Fruit fly (Drosophila melanogaster) whole organism, embryonic: Measurements from ENCODE around the gene cass.

Experiments used
- Atf6 ChIP-seq: fragments of 200-800 bp; sonication (Bioruptor generic); IDR thresholded peaks from 2 replicates; pipeline ENCODE4 v1.3.6; 2022; ENCODE audit warnings: missing biosample characterization, missing genetic modification characterization
- CG10565 ChIP-seq: fragments of 200-800 bp; sonication (Bioruptor generic); optimal IDR thresholded peaks from 3 replicates; lab custom pipeline; 2016; ENCODE audit warnings: missing biosample characterization, mild to moderate bottlenecking, missing genetic modification characterization
- CG12104 ChIP-seq: fragments of 200-800 bp; sonication (Bioruptor generic); optimal IDR thresholded peaks from 3 replicates; lab custom pipeline; 2016; ENCODE audit warnings: missing biosample characterization, missing genetic modification characterization
- CG13287 ChIP-seq: fragments of 200-800 bp; sonication (Bioruptor generic); IDR thresholded peaks from 2 replicates; pipeline ENCODE4 v1.3.6; 2022; ENCODE audit warnings: missing biosample characterization, missing genetic modification characterization; ENCODE audit not compliant: partially characterized antibody
- CG15514 ChIP-seq: fragments of 200-800 bp; sonication (Bioruptor generic); optimal IDR thresholded peaks from 3 replicates; lab custom pipeline; 2017; ENCODE audit warnings: missing biosample characterization, missing genetic modification characterization, mild to moderate bottlenecking, moderate library complexity, missing genetic modification reagents
- CG15601 ChIP-seq: fragments of 200-800 bp; sonication (Bioruptor generic); optimal IDR thresholded peaks from 3 replicates; lab custom pipeline; 2019; ENCODE audit warnings: missing biosample characterization, mild to moderate bottlenecking, missing genetic modification characterization, moderate library complexity
- CG17612 ChIP-seq: fragments of 200-800 bp; sonication (Bioruptor generic); IDR thresholded peaks from 2 replicates; pipeline ENCODE4 v1.3.6; 2022; ENCODE audit warnings: missing biosample characterization, missing genetic modification characterization
- CG2678 ChIP-seq: fragments of 200-800 bp; sonication (Bioruptor generic); optimal IDR thresholded peaks from 3 replicates; lab custom pipeline; 2019; ENCODE audit warnings: missing biosample characterization, mild to moderate bottlenecking, missing genetic modification characterization, moderate library complexity
- CG2712 ChIP-seq: fragments of 200-800 bp; optimal IDR thresholded peaks from 3 replicates; lab custom pipeline; 2019; ENCODE audit warnings: missing biosample characterization, mild to moderate bottlenecking, missing genetic modification characterization, moderate library complexity
- CG3065 ChIP-seq: fragments of 200-800 bp; sonication (Bioruptor generic); optimal IDR thresholded peaks from 2 replicates; lab custom pipeline; 2016; ENCODE audit warnings: missing biosample characterization, missing genetic modification characterization
- CG32532 ChIP-seq: fragments of 200-800 bp; sonication (Bioruptor generic); IDR thresholded peaks from 2 replicates; pipeline ENCODE4 v1.3.6; 2022; ENCODE audit warnings: missing biosample characterization, missing genetic modification characterization
- CG3407 ChIP-seq: fragments of 200-800 bp; sonication (Bioruptor generic); optimal IDR thresholded peaks from 2 replicates; lab custom pipeline; 2018; ENCODE audit warnings: missing biosample characterization, mild to moderate bottlenecking, missing genetic modification characterization
- CG42726 ChIP-seq: fragments of 200-800 bp; sonication (Bioruptor generic); IDR thresholded peaks from 2 replicates; pipeline ENCODE4 v1.3.6; 2022; ENCODE audit warnings: missing biosample characterization, missing genetic modification characterization; ENCODE audit not compliant: partially characterized antibody
- CG4617 ChIP-seq: fragments of 200-800 bp; sonication (Bioruptor generic); optimal IDR thresholded peaks from 3 replicates; lab custom pipeline; 2016; ENCODE audit warnings: missing biosample characterization, missing genetic modification characterization, borderline replicate concordance
- CG6654 ChIP-seq: fragments of 200-800 bp; sonication (Bioruptor generic); optimal IDR thresholded peaks from 2 replicates; lab custom pipeline; 2017; ENCODE audit warnings: missing biosample characterization, mild to moderate bottlenecking, missing genetic modification characterization
- CG6791 ChIP-seq: fragments of 200-800 bp; sonication (Bioruptor generic); IDR thresholded peaks from 3 replicates; pipeline ENCODE4 v1.3.6; 2022; ENCODE audit warnings: missing biosample characterization, missing genetic modification characterization; ENCODE audit not compliant: partially characterized antibody
- CG7928 ChIP-seq: fragments of 200-800 bp; sonication (Bioruptor generic); optimal IDR thresholded peaks from 2 replicates; lab custom pipeline; 2017; ENCODE audit warnings: missing biosample characterization, mild to moderate bottlenecking, missing genetic modification characterization
- CG8089 ChIP-seq: fragments of 200-800 bp; sonication (Bioruptor generic); optimal IDR thresholded peaks from 3 replicates; lab custom pipeline; 2016; ENCODE audit warnings: missing biosample characterization, missing genetic modification characterization
- CG8478 ChIP-seq: fragments of >200 bp; optimal IDR thresholded peaks from 2 replicates; lab custom pipeline; 2018
- CTCF ChIP-seq: fragments of 200-800 bp; sonication (Bioruptor generic); optimal IDR thresholded peaks from 2 replicates; lab custom pipeline; 2017; ENCODE audit warnings: missing biosample characterization, mild to moderate bottlenecking, missing genetic modification characterization, moderate library complexity
- Dbx ChIP-seq: fragments of 200-800 bp; sonication (Bioruptor generic); IDR thresholded peaks from 3 replicates; pipeline ENCODE4 v1.3.6; 2022; ENCODE audit warnings: missing biosample characterization, missing genetic modification characterization
- Deaf1 ChIP-seq: fragments of 200-800 bp; optimal IDR thresholded peaks from 3 replicates; lab custom pipeline; 2019; ENCODE audit warnings: missing biosample characterization, mild to moderate bottlenecking, missing genetic modification characterization, moderate library complexity
- Doc3 ChIP-seq: fragments of 200-800 bp; sonication (Bioruptor generic); IDR thresholded peaks from 3 replicates; pipeline ENCODE4 v1.3.6; 2022; ENCODE audit warnings: missing biosample characterization, missing genetic modification characterization; ENCODE audit not compliant: partially characterized antibody
- HLH4C ChIP-seq: fragments of 200-800 bp; sonication (Bioruptor generic); IDR thresholded peaks from 3 replicates; pipeline ENCODE4 v1.3.6; 2022; ENCODE audit warnings: missing biosample characterization, missing genetic modification characterization; ENCODE audit not compliant: partially characterized antibody
- HmgD ChIP-seq: fragments of 200-800 bp; sonication (Bioruptor generic); optimal IDR thresholded peaks from 3 replicates; lab custom pipeline; 2016; ENCODE audit warnings: missing biosample characterization, missing genetic modification characterization
- Hmr ChIP-seq: fragments of 200-800 bp; sonication (Bioruptor generic); optimal IDR thresholded peaks from 3 replicates; lab custom pipeline; 2017; ENCODE audit warnings: mild to moderate bottlenecking, missing biosample characterization, missing genetic modification reagents, missing genetic modification characterization
- Hr3 ChIP-seq: fragments of 200-800 bp; sonication (Bioruptor generic); optimal IDR thresholded peaks from 3 replicates; lab custom pipeline; 2016; ENCODE audit warnings: missing biosample characterization, missing genetic modification characterization
- Max ChIP-seq: fragments of 200-800 bp; sonication (Bioruptor generic); optimal IDR thresholded peaks from 2 replicates; lab custom pipeline; 2016; ENCODE audit warnings: missing biosample characterization, mild to moderate bottlenecking, missing genetic modification characterization
- Med ChIP-seq: fragments of 200-800 bp; sonication (Bioruptor generic); peaks from one replicate; lab custom pipeline; 2016; ENCODE audit warnings: missing biosample characterization, missing genetic modification characterization, mild to moderate bottlenecking, inconsistent platforms, moderate library complexity
- Nf-YC ChIP-seq: fragments of 200-800 bp; optimal IDR thresholded peaks from 3 replicates; lab custom pipeline; 2019; ENCODE audit warnings: missing biosample characterization, mild to moderate bottlenecking, missing genetic modification characterization, moderate library complexity
- Oli ChIP-seq: fragments of 200-800 bp; sonication (Bioruptor generic); optimal IDR thresholded peaks from 2 replicates; lab custom pipeline; 2018; ENCODE audit warnings: missing biosample characterization, mild to moderate bottlenecking, missing genetic modification characterization, moderate library complexity
- Sry-δ ChIP-seq: fragments of 200-800 bp; sonication (Bioruptor generic); optimal IDR thresholded peaks from 2 replicates; lab custom pipeline; 2016; ENCODE audit warnings: missing biosample characterization, missing genetic modification characterization
- YL-1 ChIP-seq: fragments of 200-800 bp; sonication (Bioruptor generic); optimal IDR thresholded peaks from 3 replicates; lab custom pipeline; 2017; ENCODE audit warnings: missing biosample characterization, mild to moderate bottlenecking, missing genetic modification characterization
- ap ChIP-seq: fragments of 200-800 bp; sonication (Bioruptor generic); IDR thresholded peaks from 2 replicates; pipeline ENCODE4 v1.3.6; 2022; ENCODE audit warnings: missing biosample characterization, missing genetic modification characterization
- br ChIP-seq: fragments of >200 bp; optimal IDR thresholded peaks from 2 replicates; lab custom pipeline; 2017
- caup ChIP-seq: fragments of 200-800 bp; sonication (Bioruptor generic); optimal IDR thresholded peaks from 3 replicates; lab custom pipeline; 2017; ENCODE audit warnings: missing biosample characterization, mild to moderate bottlenecking, missing genetic modification characterization, moderate library complexity; ENCODE audit not compliant: severe bottlenecking
- crol ChIP-seq: fragments of 200-800 bp; sonication (Bioruptor generic); IDR thresholded peaks from 2 replicates; pipeline ENCODE4 v1.3.6; 2022; ENCODE audit warnings: missing biosample characterization, missing genetic modification characterization
- crp ChIP-seq, 2 experiments: fragments of 200-800 bp; sonication (Bioruptor generic); optimal IDR thresholded peaks; 2 replicates in 1 of 2; 3 replicates in 1 of 2; lab custom pipeline; 2017; ENCODE audit warnings: missing biosample characterization in 2 of 2, missing genetic modification characterization in 2 of 2, mild to moderate bottlenecking in 1 of 2, moderate library complexity in 1 of 2
- grn ChIP-seq: fragments of 200-800 bp; sonication (Bioruptor generic); optimal IDR thresholded peaks from 3 replicates; lab custom pipeline; 2017; ENCODE audit warnings: missing biosample characterization, missing genetic modification characterization
- gsb-n ChIP-seq: fragments of 200-800 bp; sonication (Bioruptor generic); optimal IDR thresholded peaks from 3 replicates; lab custom pipeline; 2018; ENCODE audit warnings: missing biosample characterization, mild to moderate bottlenecking, missing genetic modification characterization
- hth ChIP-seq: fragments of >200 bp; optimal IDR thresholded peaks from 2 replicates; lab custom pipeline; 2017; ENCODE audit warnings: inconsistent platforms
- jumu ChIP-seq: fragments of 200-800 bp; sonication (Bioruptor generic); optimal IDR thresholded peaks from 3 replicates; lab custom pipeline; 2016; ENCODE audit warnings: missing biosample characterization, missing genetic modification characterization
- kni ChIP-seq: fragments of 200-800 bp; sonication (Bioruptor generic); optimal IDR thresholded peaks from 3 replicates; lab custom pipeline; 2017; ENCODE audit warnings: mild to moderate bottlenecking, missing biosample characterization, missing genetic modification reagents, missing genetic modification characterization
- p53 ChIP-seq: fragments of 200-800 bp; sonication (Bioruptor generic); optimal IDR thresholded peaks from 2 replicates; lab custom pipeline; 2016; ENCODE audit warnings: missing biosample characterization, missing genetic modification characterization
- phol ChIP-seq: fragments of 200-800 bp; sonication (Bioruptor generic); optimal IDR thresholded peaks from 3 replicates; lab custom pipeline; 2018; ENCODE audit warnings: missing biosample characterization, mild to moderate bottlenecking, missing genetic modification characterization, moderate library complexity
- salm ChIP-seq: fragments of 200-800 bp; sonication (Bioruptor generic); optimal IDR thresholded peaks from 2 replicates; lab custom pipeline; 2018; ENCODE audit warnings: missing biosample characterization, mild to moderate bottlenecking, missing genetic modification characterization
- sens ChIP-seq: fragments of 200-800 bp; sonication (Bioruptor generic); peaks from one replicate; lab custom pipeline; 2016; ENCODE audit warnings: missing biosample characterization, missing genetic modification characterization
- slbo ChIP-seq: fragments of 200-800 bp; sonication (Bioruptor generic); IDR thresholded peaks from 2 replicates; pipeline ENCODE4 v1.3.6; 2022; ENCODE audit warnings: missing biosample characterization, missing genetic modification characterization
- zen2 ChIP-seq: fragments of 200-800 bp; sonication (Bioruptor generic); IDR thresholded peaks from 3 replicates; pipeline ENCODE4 v1.3.6; 2022; ENCODE audit warnings: missing biosample characterization, missing genetic modification characterization; ENCODE audit not compliant: partially characterized antibody

Gene cass

dm6 chr2L:17472582-17473524, 4.8 kb downstream of the cass start, which contains the start of gene BicD (continued):
- TF ChIP-seq crol (GFP tag; lab: Robert Waterston, UW) (no peak), crp (GFP tag; optimal IDR thresholded peaks at IDR 0.05; lab: Kevin White, UChicago) (peak in 1 of 2 experiments; percentile 13), CG4617 (GFP tag; lab: Kevin White, UChicago) (peak; percentile 38), CG7928 (peak; percentile 11), CG2678 (tag; lab: Kevin White, UChicago) (peak; percentile 29), CG8089 (GFP tag; lab: Kevin White, UChicago) (no peak), gsb-n (peak; percentile 3), CG3065 (GFP tag; lab: Kevin White, UChicago) (no peak), caup (GFP tag; lab: Kevin White, UChicago) (peak; percentile 1), YL-1 (GFP tag; lab: Kevin White, UChicago) (peak; percentile 76), CG2712 (tag; lab: Kevin White, UChicago) (peak; percentile 60), CG8478 (no peak), CG6791 (GFP tag; lab: Robert Waterston, UW) (peak; percentile 63; the same call in 1 of the 3 replicates), sens (peak; percentile 37), CG15514 (GFP tag; lab: Kevin White, UChicago) (peak; percentile 74), Dbx (GFP tag; lab: Robert Waterston, UW) (no peak), zen2 (peak; percentile 50; the same call in 1 of the 3 replicates), hth (lab: Kevin White, UChicago) (no peak), CG32532 (no peak), HmgD (GFP tag; lab: Kevin White, UChicago) (no peak), HLH4C (GFP tag; lab: Robert Waterston, UW) (peak; percentile 80), slbo (GFP tag; lab: Robert Waterston, UW) (no peak), Med (GFP tag; lab: Kevin White, UChicago) (peak; percentile 76), Max (GFP tag; lab: Kevin White, UChicago) (no peak), Nf-YC (peak; percentile 53), kni (GFP tag; lab: Kevin White, UChicago) (peak; percentile 3), grn (GFP tag; lab: Kevin White, UChicago) (no peak), Doc3 (GFP tag; lab: Robert Waterston, UW) (peak; percentile 60; the same call in 2 of the 3 replicates), Hmr (GFP tag; lab: Kevin White, UChicago) (peak; percentile 72), Hr3 (GFP tag; lab: Kevin White, UChicago) (peak; percentile 2), Sry-δ (GFP tag; lab: Kevin White, UChicago) (peak; percentile 56), jumu (no peak), CG17612 (GFP tag; lab: Robert Waterston, UW) (0 out of 2 replicates have a peak, but pooled peaks have one; percentile 7), phol (tag; lab: Kevin White, UChicago) (peak; percentile 58), CG12104 (GFP tag; lab: Kevin White, UChicago) (no peak), CG42726 (GFP tag; lab: Robert Waterston, UW) (peak; percentile 35; the same call in 1 of the 2 replicates), CG10565 (GFP tag; lab: Kevin White, UChicago) (no peak), salm (tag; lab: Kevin White, UChicago) (no peak), br (lab: Kevin White, UChicago) (no peak), Deaf1 (tag; lab: Kevin White, UChicago) (peak; percentile 34), Atf6 (GFP tag; lab: Robert Waterston, UW) (peak; percentile 17; the same call in 1 of the 2 replicates), CG6654 (GFP tag; lab: Kevin White, UChicago) (peak; percentile 14), CTCF (GFP tag; lab: Kevin White, UChicago) (peak; percentile 54), CG3407 (GFP tag; lab: Kevin White, UChicago) (no peak), Oli (no peak), CG15601 (tag; lab: Kevin White, UChicago) (peak; percentile 68), p53 (GFP tag; lab: Kevin White, UChicago) (peak; percentile 66), ap (GFP tag; lab: Robert Waterston, UW) (no peak), CG13287 (GFP tag; lab: Robert Waterston, UW) (peak; percentile 78)
